Worm (Caenorhabditis elegans) whole organism, L2 larva: ENCODE measurements around the gene srxa-12.

Experiments used
- F13H6.1 ChIP-seq: sonication (generic microtip); optimal IDR thresholded peaks from 2 replicates; lab custom pipeline; 2016; ENCODE audit warnings: missing genetic modification characterization, missing compliant biosample characterization
- blmp-1 ChIP-seq: sonication (generic microtip); optimal IDR thresholded peaks from 2 replicates; lab custom pipeline; 2017; ENCODE audit warnings: missing genetic modification characterization, mild to moderate bottlenecking, missing compliant biosample characterization, antibody characterized with exemption, moderate library complexity; ENCODE audit not compliant: insufficient read depth
- ztf-4 ChIP-seq: fragments of 150-350 bp; optimal IDR thresholded peaks from 2 replicates; lab custom pipeline; 2014; ENCODE audit warnings: missing biosample characterization, missing genetic modification characterization

ce11 chrV:13923851-13924250, 2.6 kb upstream of the srxa-12 start, which contains the start of gene srxa-11:
- no peak for TF ChIP-seq F13H6.1 (tag; lab: Kevin White, UChicago)
- no peak for TF ChIP-seq blmp-1 (tag; lab: Kevin White, UChicago)
- no peak for TF ChIP-seq ztf-4 (tag; lab: Kevin White, UChicago)
